Worm (Caenorhabditis elegans) whole organism, L2 larva: ENCODE measurements around the gene selt-1.2.

Source experiments
- ZK546.5 ChIP-seq: sonication (generic microtip); optimal IDR thresholded peaks from 2 replicates; lab custom pipeline; 2017; ENCODE audit warnings: missing biosample characterization, missing genetic modification characterization
- egl-27 ChIP-seq: sonication (generic microtip); optimal IDR thresholded peaks from 3 replicates; lab custom pipeline; 2017; ENCODE audit warnings: missing biosample characterization, missing genetic modification reagents, missing genetic modification characterization
- elt-1 ChIP-seq: fragments of 150-350 bp; optimal IDR thresholded peaks from 2 replicates; lab custom pipeline; 2014; ENCODE audit warnings: missing biosample characterization, missing genetic modification characterization
- fos-1 ChIP-seq: fragments of 150-350 bp; optimal IDR thresholded peaks from 2 replicates; lab custom pipeline; 2014; ENCODE audit warnings: missing biosample characterization, missing genetic modification characterization
- lin-39 ChIP-seq: fragments of 150-350 bp; optimal IDR thresholded peaks from 2 replicates; lab custom pipeline; 2014; ENCODE audit warnings: missing biosample characterization, missing genetic modification reagents, missing genetic modification characterization
- mdl-1 ChIP-seq, 2 experiments: fragments of 150-350 bp in 1 of 2; sonication (generic microtip) in 1 of 2; optimal IDR thresholded peaks; 2 replicates each; lab custom pipeline; 2017; ENCODE audit warnings: missing biosample characterization in 2 of 2, missing genetic modification characterization in 2 of 2
- nhr-25 ChIP-seq: fragments of 150-350 bp; sonication (generic microtip); optimal IDR thresholded peaks from 3 replicates; lab custom pipeline; 2014; ENCODE audit warnings: missing biosample characterization, missing genetic modification characterization
- skn-1 ChIP-seq: sonication (generic microtip); optimal IDR thresholded peaks from 2 replicates; lab custom pipeline; 2017; ENCODE audit warnings: missing biosample characterization, missing genetic modification characterization
- unc-39 ChIP-seq: fragments of 150-350 bp; optimal IDR thresholded peaks from 2 replicates; lab custom pipeline; 2014; ENCODE audit warnings: missing biosample characterization, missing genetic modification characterization
- unc-55 ChIP-seq: fragments of 150-350 bp; sonication (generic microtip); optimal IDR thresholded peaks from 3 replicates; lab custom pipeline; 2014; ENCODE audit warnings: missing biosample characterization, missing genetic modification reagents, missing genetic modification characterization
- unc-62 ChIP-seq: fragments of 150-350 bp; optimal IDR thresholded peaks from 2 replicates; lab custom pipeline; 2014; ENCODE audit warnings: missing biosample characterization, missing genetic modification reagents, missing genetic modification characterization

- no peak for TF ChIP-seq fos-1
- no peak for TF ChIP-seq egl-27 (tag; lab: Kevin White, UChicago)
- no peak for TF ChIP-seq ZK546.5 (tag; lab: Kevin White, UChicago)
- no peak for TF ChIP-seq unc-62 (GFP tag; lab: Kevin White, UChicago)
- TF ChIP-seq unc-39 (tag; lab: Kevin White, UChicago), result no peak
- no peak for TF ChIP-seq lin-39 (tag; lab: Kevin White, UChicago)
- TF ChIP-seq unc-55 (GFP tag; lab: Kevin White, UChicago), result no peak
- peak; percentile 45 for TF ChIP-seq nhr-25
- TF ChIP-seq elt-1, result no peak
- no peak for TF ChIP-seq skn-1 (tag; lab: Kevin White, UChicago)
- TF ChIP-seq mdl-1 (tag; optimal IDR thresholded peaks at IDR 0.05; lab: Kevin White, UChicago), result no peak
Observed at ce11 chrV:10720876-10721275, 26.3 kb downstream of the selt-1.2 start.
